Fruit fly (Drosophila melanogaster) whole organism: ENCODE measurements around the gene GckIII.

Source experiments
- CG8478 ChIP-seq: fragments of >200 bp; optimal IDR thresholded peaks from 2 replicates; lab custom pipeline; 2018; ENCODE audit warnings: inconsistent platforms
- Dll ChIP-seq: fragments of >200 bp; optimal IDR thresholded peaks from 2 replicates; lab custom pipeline; 2017
- EcR ChIP-seq, 2 experiments: fragments of >200 bp; optimal IDR thresholded peaks; 2 replicates each; lab custom pipeline; 2017; ENCODE audit warnings: missing biosample characterization in 2 of 2, missing genetic modification characterization in 2 of 2, missing genetic modification reagents in 2 of 2
- pan ChIP-seq: fragments of >200 bp; optimal IDR thresholded peaks from 2 replicates; lab custom pipeline; 2017
- psq ChIP-seq: fragments of >200 bp; optimal IDR thresholded peaks from 2 replicates; lab custom pipeline; 2017
- usp ChIP-seq: fragments of >200 bp; optimal IDR thresholded peaks from 2 replicates; lab custom pipeline; 2017; ENCODE audit warnings: missing biosample characterization, missing genetic modification characterization, mixed read lengths

- TF ChIP-seq pan (lab: Kevin White, UChicago) (no peak), psq (no peak), EcR (GFP tag; optimal IDR thresholded peaks at IDR 0.05; lab: Kevin White, UChicago) (no peak), CG8478 (lab: Kevin White, UChicago) (no peak), Dll (lab: Kevin White, UChicago) (no peak), usp (GFP tag; lab: Kevin White, UChicago) (no peak)
Observed at dm6 chr3R:17066077-17066476, 19.2 kb upstream of the GckIII start.
